Fruit fly (Drosophila melanogaster) Kc167 (cell line): ENCODE results near the gene CG34056.

Experiments used
- h ChIP-seq: fragments of >200 bp; optimal IDR thresholded peaks from 3 replicates; lab custom pipeline; 2018; ENCODE audit warnings: missing external identifiers
- psq ChIP-seq: fragments of >200 bp; optimal IDR thresholded peaks from 2 replicates; lab custom pipeline; 2017; ENCODE audit warnings: missing external identifiers
- ttk ChIP-seq: sonication (Bioruptor generic); optimal IDR thresholded peaks from 2 replicates; lab custom pipeline; 2017; ENCODE audit warnings: missing external identifiers

DNA sequence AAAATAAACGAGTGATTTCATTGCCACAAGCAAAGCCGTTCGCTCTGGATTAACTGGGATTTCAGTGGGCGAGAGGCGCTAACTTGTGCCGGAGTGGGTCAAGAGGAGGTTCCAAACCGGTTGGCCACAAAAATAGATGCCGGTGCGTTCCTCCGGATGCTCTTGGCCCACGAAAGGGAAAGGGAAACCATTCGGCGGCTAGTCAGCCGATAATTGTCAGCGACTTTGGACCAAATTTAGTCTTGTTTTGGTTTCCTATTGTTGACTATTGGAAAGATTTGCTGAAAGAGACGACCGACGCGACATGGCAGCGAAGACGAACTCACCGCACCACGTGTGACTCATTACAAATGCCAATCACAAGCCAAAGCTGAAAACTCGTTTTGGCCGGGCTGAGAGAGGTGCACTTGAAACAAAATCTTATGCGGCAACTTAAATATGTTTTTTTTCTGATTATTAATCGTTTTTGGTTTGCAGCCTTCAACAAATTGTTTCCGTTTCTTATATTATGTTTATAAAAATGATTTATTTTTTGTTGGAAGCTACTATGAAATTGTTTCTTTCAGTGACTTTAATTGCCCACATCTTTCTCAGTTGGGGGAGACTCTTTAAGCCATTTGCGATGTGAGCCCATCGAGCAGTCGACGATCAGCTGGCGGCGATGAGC, at the start of gene CG34056:
- no peak for TF ChIP-seq h (lab: Kevin White, UChicago)
- no peak for TF ChIP-seq psq (lab: Kevin White, UChicago)
- no peak for TF ChIP-seq ttk (lab: Kevin White, UChicago)
